Worm (Caenorhabditis elegans) whole organism, L2 larva: Measurements from ENCODE around the gene deb-1.

Experiments
- C34F6.9 ChIP-seq: fragments of 150-350 bp; optimal IDR thresholded peaks from 2 replicates; lab custom pipeline; 2014; ENCODE audit warnings: missing biosample characterization, missing genetic modification characterization
- F13H6.1 ChIP-seq: sonication (generic microtip); optimal IDR thresholded peaks from 2 replicates; lab custom pipeline; 2016; ENCODE audit warnings: missing genetic modification characterization, missing compliant biosample characterization
- R02D3.7 ChIP-seq: fragments of 150-350 bp; optimal IDR thresholded peaks from 2 replicates; lab custom pipeline; 2014; ENCODE audit warnings: missing biosample characterization, missing genetic modification characterization
- Y55F3AM.14 ChIP-seq: fragments of 200-800 bp; sonication (Bioruptor generic); optimal IDR thresholded peaks from 2 replicates; lab custom pipeline; 2018; ENCODE audit warnings: mild to moderate bottlenecking, missing genetic modification characterization, missing compliant biosample characterization
- ZK546.5 ChIP-seq: sonication (generic microtip); optimal IDR thresholded peaks from 2 replicates; lab custom pipeline; 2017; ENCODE audit warnings: missing biosample characterization, missing genetic modification characterization
- alr-1 ChIP-seq: fragments of 150-350 bp; optimal IDR thresholded peaks from 2 replicates; lab custom pipeline; 2014; ENCODE audit warnings: missing biosample characterization, missing genetic modification characterization
- aly-2 ChIP-seq: fragments of 150-350 bp; optimal IDR thresholded peaks from 2 replicates; lab custom pipeline; 2014; ENCODE audit warnings: missing biosample characterization, missing genetic modification characterization
- ama-1 ChIP-seq: fragments of 150-350 bp; optimal IDR thresholded peaks from 2 replicates; lab custom pipeline; 2018; ENCODE audit warnings: inconsistent platforms
- blmp-1 ChIP-seq: sonication (generic microtip); optimal IDR thresholded peaks from 2 replicates; lab custom pipeline; 2017; ENCODE audit warnings: missing genetic modification characterization, mild to moderate bottlenecking, missing compliant biosample characterization, antibody characterized with exemption, moderate library complexity; ENCODE audit not compliant: insufficient read depth
- ceh-16 ChIP-seq: fragments of 150-350 bp; optimal IDR thresholded peaks from 2 replicates; lab custom pipeline; 2014; ENCODE audit warnings: missing biosample characterization, missing genetic modification characterization
- ceh-82 ChIP-seq: fragments of 150-350 bp; optimal IDR thresholded peaks from 2 replicates; lab custom pipeline; 2014; ENCODE audit warnings: missing biosample characterization, missing genetic modification characterization
- crh-2 ChIP-seq: sonication (generic microtip); optimal IDR thresholded peaks from 2 replicates; lab custom pipeline; 2017; ENCODE audit warnings: missing biosample characterization, missing genetic modification characterization
- dmd-4 ChIP-seq: sonication (generic microtip); optimal IDR thresholded peaks from 2 replicates; lab custom pipeline; 2017; ENCODE audit warnings: missing biosample characterization, missing genetic modification characterization
- egl-27 ChIP-seq: sonication (generic microtip); optimal IDR thresholded peaks from 3 replicates; lab custom pipeline; 2017; ENCODE audit warnings: missing biosample characterization, missing genetic modification reagents, missing genetic modification characterization
- elt-1 ChIP-seq: fragments of 150-350 bp; optimal IDR thresholded peaks from 2 replicates; lab custom pipeline; 2014; ENCODE audit warnings: missing biosample characterization, missing genetic modification characterization
- elt-3 ChIP-seq: sonication (generic microtip); optimal IDR thresholded peaks from 2 replicates; lab custom pipeline; 2017; ENCODE audit warnings: missing biosample characterization, missing genetic modification characterization
- fos-1 ChIP-seq: fragments of 150-350 bp; optimal IDR thresholded peaks from 2 replicates; lab custom pipeline; 2014; ENCODE audit warnings: missing biosample characterization, missing genetic modification characterization
- gmeb-1 ChIP-seq: fragments of 150-350 bp; optimal IDR thresholded peaks from 2 replicates; lab custom pipeline; 2014; ENCODE audit warnings: missing biosample characterization, missing genetic modification characterization
- lin-11 ChIP-seq: fragments of 150-350 bp; sonication (generic microtip); optimal IDR thresholded peaks from 2 replicates; lab custom pipeline; 2014; ENCODE audit warnings: missing biosample characterization, missing genetic modification characterization, inconsistent platforms, mixed read lengths
- lin-13 ChIP-seq: fragments of 150-350 bp; optimal IDR thresholded peaks from 2 replicates; lab custom pipeline; 2014; ENCODE audit warnings: missing biosample characterization, missing genetic modification reagents, missing genetic modification characterization
- lin-39 ChIP-seq: fragments of 150-350 bp; optimal IDR thresholded peaks from 2 replicates; lab custom pipeline; 2014; ENCODE audit warnings: missing biosample characterization, missing genetic modification reagents, missing genetic modification characterization
- lsy-2 ChIP-seq, 2 experiments: fragments of 150-350 bp in 1 of 2; sonication (generic microtip) in 1 of 2; optimal IDR thresholded peaks; 2 replicates each; lab custom pipeline; 2014 to 2017; ENCODE audit warnings: missing biosample characterization in 2 of 2, missing genetic modification characterization in 2 of 2
- mab-5 ChIP-seq: fragments of 150-350 bp; optimal IDR thresholded peaks from 2 replicates; lab custom pipeline; 2014; ENCODE audit warnings: missing biosample characterization, missing genetic modification characterization
- mbf-1 ChIP-seq: sonication (generic microtip); optimal IDR thresholded peaks from 2 replicates; lab custom pipeline; 2017; ENCODE audit warnings: missing biosample characterization, missing genetic modification characterization
- mdl-1 ChIP-seq, 2 experiments: fragments of 150-350 bp in 1 of 2; sonication (generic microtip) in 1 of 2; optimal IDR thresholded peaks; 2 replicates each; lab custom pipeline; 2017; ENCODE audit warnings: missing biosample characterization in 2 of 2, missing genetic modification characterization in 2 of 2
- nhr-10 ChIP-seq: sonication (generic microtip); optimal IDR thresholded peaks from 2 replicates; lab custom pipeline; 2017; ENCODE audit warnings: missing biosample characterization, missing genetic modification characterization
- nhr-11 ChIP-seq: fragments of 150-350 bp; optimal IDR thresholded peaks from 2 replicates; lab custom pipeline; 2014; ENCODE audit warnings: missing biosample characterization, missing genetic modification characterization
- nhr-12 ChIP-seq: fragments of 150-350 bp; optimal IDR thresholded peaks from 2 replicates; lab custom pipeline; 2014; ENCODE audit warnings: missing biosample characterization, missing genetic modification characterization
- nhr-129 ChIP-seq: fragments of 150-350 bp; optimal IDR thresholded peaks from 2 replicates; lab custom pipeline; 2014; ENCODE audit warnings: missing biosample characterization, missing genetic modification characterization
- nhr-21 ChIP-seq: fragments of 150-350 bp; optimal IDR thresholded peaks from 2 replicates; lab custom pipeline; 2014; ENCODE audit warnings: missing biosample characterization, missing genetic modification characterization
- nhr-23 ChIP-seq: fragments of 150-350 bp; optimal IDR thresholded peaks from 2 replicates; lab custom pipeline; 2014; ENCODE audit warnings: missing biosample characterization, missing genetic modification reagents, missing genetic modification characterization
- nhr-237 ChIP-seq: fragments of 150-350 bp; optimal IDR thresholded peaks from 2 replicates; lab custom pipeline; 2014; ENCODE audit warnings: missing biosample characterization, missing genetic modification characterization
- nhr-25 ChIP-seq: fragments of 150-350 bp; sonication (generic microtip); optimal IDR thresholded peaks from 3 replicates; lab custom pipeline; 2014; ENCODE audit warnings: missing biosample characterization, missing genetic modification characterization
- nhr-6 ChIP-seq: fragments of 150-350 bp; optimal IDR thresholded peaks from 2 replicates; lab custom pipeline; 2014; ENCODE audit warnings: missing biosample characterization, missing genetic modification characterization
- nhr-77 ChIP-seq: fragments of 150-350 bp; optimal IDR thresholded peaks from 2 replicates; lab custom pipeline; 2014; ENCODE audit warnings: missing biosample characterization, missing genetic modification characterization
- peb-1 ChIP-seq: fragments of 150-350 bp; optimal IDR thresholded peaks from 2 replicates; lab custom pipeline; 2014; ENCODE audit warnings: missing biosample characterization, missing genetic modification characterization
- sem-4 ChIP-seq: fragments of 150-350 bp; optimal IDR thresholded peaks from 2 replicates; lab custom pipeline; 2014; ENCODE audit warnings: missing biosample characterization, missing genetic modification reagents, missing genetic modification characterization
- skn-1 ChIP-seq: sonication (generic microtip); optimal IDR thresholded peaks from 2 replicates; lab custom pipeline; 2017; ENCODE audit warnings: missing biosample characterization, missing genetic modification characterization
- sma-3 ChIP-seq: sonication (generic microtip); optimal IDR thresholded peaks from 2 replicates; lab custom pipeline; 2016; ENCODE audit warnings: missing genetic modification reagents, missing genetic modification characterization, missing compliant biosample characterization
- sma-9 ChIP-seq, 2 experiments: fragments of 150-350 bp in 1 of 2; sonication (generic microtip) in 1 of 2; optimal IDR thresholded peaks; 2 replicates each; lab custom pipeline; 2014 to 2016; ENCODE audit warnings: missing genetic modification characterization in 2 of 2, mild to moderate bottlenecking in 1 of 2, missing biosample characterization in 1 of 2, missing compliant biosample characterization in 1 of 2, missing genetic modification reagents in 1 of 2, moderate library complexity in 1 of 2
- snpc-4 ChIP-seq: fragments of 150-350 bp; optimal IDR thresholded peaks from 2 replicates; lab custom pipeline; 2014; ENCODE audit warnings: missing biosample characterization, missing genetic modification characterization
- unc-39 ChIP-seq: fragments of 150-350 bp; optimal IDR thresholded peaks from 2 replicates; lab custom pipeline; 2014; ENCODE audit warnings: missing biosample characterization, missing genetic modification characterization
- unc-55 ChIP-seq: fragments of 150-350 bp; sonication (generic microtip); optimal IDR thresholded peaks from 3 replicates; lab custom pipeline; 2014; ENCODE audit warnings: missing biosample characterization, missing genetic modification reagents, missing genetic modification characterization
- unc-62 ChIP-seq: fragments of 150-350 bp; optimal IDR thresholded peaks from 2 replicates; lab custom pipeline; 2014; ENCODE audit warnings: missing biosample characterization, missing genetic modification reagents, missing genetic modification characterization
- zag-1 ChIP-seq: fragments of 150-350 bp; optimal IDR thresholded peaks from 2 replicates; lab custom pipeline; 2014; ENCODE audit warnings: missing biosample characterization, missing genetic modification characterization
- ztf-1 ChIP-seq: fragments of 200-800 bp; sonication (Bioruptor generic); conservative IDR thresholded peaks from 2 replicates; pipeline ENCODE4 v1.3.6; 2022; ENCODE audit warnings: missing genetic modification characterization, missing compliant biosample characterization
- ztf-11 ChIP-seq: sonication (generic microtip); optimal IDR thresholded peaks from 2 replicates; lab custom pipeline; 2017; ENCODE audit warnings: missing biosample characterization, missing genetic modification characterization
- ztf-4 ChIP-seq: fragments of 150-350 bp; optimal IDR thresholded peaks from 2 replicates; lab custom pipeline; 2014; ENCODE audit warnings: missing biosample characterization, missing genetic modification characterization

Gene deb-1

DNA sequence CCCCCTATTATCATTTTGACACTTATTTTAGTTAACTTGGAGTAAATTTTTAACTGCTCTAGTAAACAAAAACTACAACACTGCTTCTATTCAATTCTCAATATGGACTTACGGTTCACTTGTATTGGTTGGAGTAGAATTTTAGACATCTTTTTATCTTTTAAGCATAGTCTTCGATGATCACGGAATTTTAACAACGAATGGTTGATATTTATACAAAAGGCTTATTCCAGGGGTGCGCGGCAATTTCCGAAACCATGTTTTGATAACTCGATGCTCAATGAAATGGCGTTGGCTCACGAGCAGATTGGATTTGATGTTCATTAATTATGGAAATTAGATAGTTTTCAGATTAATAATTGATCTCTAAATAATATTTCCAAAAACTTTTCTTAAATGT is 50.6 kb downstream of the deb-1 start:
- TF ChIP-seq nhr-23 (no peak), egl-27 (tag; lab: Kevin White, UChicago) (no peak), nhr-11 (tag; lab: Kevin White, UChicago) (no peak), elt-1 (no peak), mbf-1 (no peak), dmd-4 (tag; lab: Kevin White, UChicago) (no peak), R02D3.7 (no peak), Y55F3AM.14 (GFP tag; lab: Kevin White, UChicago) (no peak)

DNA sequence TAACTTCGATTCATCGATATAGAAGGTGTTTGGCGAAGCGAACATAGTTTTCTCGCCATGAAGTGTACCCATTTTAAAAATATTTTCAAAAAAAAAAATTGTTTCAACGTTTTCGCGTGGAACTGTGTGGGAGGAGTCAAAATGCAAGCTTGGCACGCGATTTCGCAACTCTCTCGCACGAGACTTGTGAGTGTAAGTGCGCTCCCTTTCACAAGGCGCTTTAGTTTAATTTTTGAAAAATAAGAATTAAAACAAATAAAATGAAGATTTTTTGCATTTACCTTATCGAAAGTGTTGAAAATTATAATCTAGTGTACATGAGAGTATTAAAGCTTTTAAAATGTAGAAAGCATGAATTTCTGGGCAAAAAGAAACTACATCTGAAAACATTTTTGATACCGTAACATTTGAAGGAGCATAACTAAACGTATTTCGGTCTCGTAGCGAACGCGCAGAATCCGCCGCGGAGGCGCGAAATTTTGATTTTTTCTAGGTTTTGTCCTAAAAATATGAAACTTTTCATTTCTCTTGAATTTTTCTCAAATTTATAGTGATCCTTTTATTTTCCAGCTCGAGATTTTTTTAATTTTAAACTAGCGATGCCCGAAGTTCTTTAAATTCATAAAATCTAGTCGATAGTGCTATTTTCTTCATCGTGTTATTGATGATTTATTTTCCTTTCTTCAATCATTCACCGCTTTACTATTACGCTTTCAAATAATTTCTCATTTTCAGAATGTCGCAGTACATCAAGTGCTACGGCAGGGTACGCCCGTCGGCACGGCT is 54.4 kb downstream of the deb-1 start, which contains the start of the genes cogc-2 and klp-18:
Gene cogc-2, minus strand, starts transcription at position 105 of the 786 bp plus-strand sequence.
Gene klp-18, plus strand, starts transcription at position 736 of the 786 bp plus-strand sequence.
- TF ChIP-seq crh-2 (tag; lab: Kevin White, UChicago) (peak; percentile 88), alr-1 (tag; lab: Kevin White, UChicago) (no peak), elt-1 (no peak), fos-1 (tag; lab: Kevin White, UChicago) (peak; percentile 62), peb-1 (tag; lab: Kevin White, UChicago) (no peak), blmp-1 (peak; percentile 45), ceh-16 (tag; lab: Kevin White, UChicago) (peak; percentile 43), ztf-1 (no peak), sem-4 (tag; lab: Kevin White, UChicago) (peak; percentile 76), nhr-10 (tag; lab: Kevin White, UChicago) (no peak), sma-9 (GFP tag; optimal IDR thresholded peaks at IDR 0.05; lab: Kevin White, UChicago) (peak; percentile 80), sma-9 (tag; optimal IDR thresholded peaks at IDR 0.05; lab: Kevin White, UChicago) (no peak), nhr-23 (no peak), lin-11 (peak; percentile 90), nhr-129 (tag; lab: Kevin White, UChicago) (peak; percentile 85), sma-3 (GFP tag; lab: Kevin White, UChicago) (peak; percentile 86), nhr-237 (tag; lab: Kevin White, UChicago) (no peak), mdl-1 (tag; optimal IDR thresholded peaks at IDR 0.05; lab: Kevin White, UChicago) (no peak), skn-1 (tag; lab: Kevin White, UChicago) (peak; percentile 31), mab-5 (tag; lab: Kevin White, UChicago) (peak; percentile 68), lin-39 (no peak), lsy-2 (tag; optimal IDR thresholded peaks at IDR 0.05; lab: Kevin White, UChicago) (peak; percentile 70 to 91), nhr-21 (peak; percentile 72), unc-39 (tag; lab: Kevin White, UChicago) (no peak), gmeb-1 (tag; lab: Kevin White, UChicago) (peak; percentile 96), ama-1 (peak; percentile 35), ztf-11 (tag; lab: Kevin White, UChicago) (no peak), dmd-4 (tag; lab: Kevin White, UChicago) (no peak), ceh-82 (no peak), lin-13 (peak; percentile 82), R02D3.7 (peak; percentile 18), F13H6.1 (tag; lab: Kevin White, UChicago) (peak; percentile 83), elt-3 (tag; lab: Kevin White, UChicago) (no peak), unc-62 (GFP tag; lab: Kevin White, UChicago) (no peak), unc-55 (GFP tag; lab: Kevin White, UChicago) (peak; percentile 97), Y55F3AM.14 (GFP tag; lab: Kevin White, UChicago) (no peak), snpc-4 (tag; lab: Kevin White, UChicago) (peak; percentile 61), zag-1 (tag; lab: Kevin White, UChicago) (peak; percentile 23), aly-2 (tag; lab: Kevin White, UChicago) (no peak), nhr-11 (tag; lab: Kevin White, UChicago) (no peak), nhr-12 (tag; lab: Kevin White, UChicago) (no peak), C34F6.9 (tag; lab: Kevin White, UChicago) (peak; percentile 88), mbf-1 (no peak), nhr-25 (peak; percentile 78), nhr-77 (no peak), nhr-6 (tag; lab: Kevin White, UChicago) (peak; percentile 29), ZK546.5 (tag; lab: Kevin White, UChicago) (no peak), ztf-4 (tag; lab: Kevin White, UChicago) (no peak), egl-27 (tag; lab: Kevin White, UChicago) (peak; percentile 48)
- TF ChIP-seq, all 48 proteins: peak for 25
